Worm (Caenorhabditis elegans): ENCODE measurements around the gene osm-11.

Gene osm-11

DNA sequence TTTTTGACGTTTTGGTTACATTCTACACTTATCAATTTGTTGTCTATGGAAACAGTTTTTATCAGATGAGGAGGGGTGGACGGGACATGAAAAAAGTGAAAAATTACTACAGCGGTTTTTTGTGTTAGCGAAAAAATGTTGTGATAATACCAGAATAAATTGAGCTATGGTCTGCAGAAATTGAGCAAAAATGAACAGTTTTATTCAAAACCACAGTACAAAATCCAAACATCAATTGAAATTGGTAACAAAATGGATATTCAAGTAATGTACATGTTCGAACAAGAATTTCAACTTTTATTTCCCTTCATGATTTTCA is 3.2 kb upstream of the osm-11 start:
- TF ChIP-seq aly-1 (tag; optimal IDR thresholded peaks at IDR 0.05) = no peak
- TF ChIP-seq tra-4 (tag; optimal IDR thresholded peaks at IDR 0.05) = no peak
- TF ChIP-seq ets-7 (tag; optimal IDR thresholded peaks at IDR 0.05) = no peak
- TF ChIP-seq hnd-1 (tag; optimal IDR thresholded peaks at IDR 0.05) = no peak
- no peak for TF ChIP-seq ama-1 (optimal IDR thresholded peaks at IDR 0.05)
- no peak for TF ChIP-seq ceh-13 (GFP tag; optimal IDR thresholded peaks at IDR 0.05)
- no peak for TF ChIP-seq sea-1 (GFP tag; conservative IDR thresholded peaks at IDR 0.05)
- TF ChIP-seq B0310.2 (tag; optimal IDR thresholded peaks at IDR 0.05) = no peak
- no peak for TF ChIP-seq pes-1 (GFP tag; IDR thresholded peaks at IDR 0.05)

DNA sequence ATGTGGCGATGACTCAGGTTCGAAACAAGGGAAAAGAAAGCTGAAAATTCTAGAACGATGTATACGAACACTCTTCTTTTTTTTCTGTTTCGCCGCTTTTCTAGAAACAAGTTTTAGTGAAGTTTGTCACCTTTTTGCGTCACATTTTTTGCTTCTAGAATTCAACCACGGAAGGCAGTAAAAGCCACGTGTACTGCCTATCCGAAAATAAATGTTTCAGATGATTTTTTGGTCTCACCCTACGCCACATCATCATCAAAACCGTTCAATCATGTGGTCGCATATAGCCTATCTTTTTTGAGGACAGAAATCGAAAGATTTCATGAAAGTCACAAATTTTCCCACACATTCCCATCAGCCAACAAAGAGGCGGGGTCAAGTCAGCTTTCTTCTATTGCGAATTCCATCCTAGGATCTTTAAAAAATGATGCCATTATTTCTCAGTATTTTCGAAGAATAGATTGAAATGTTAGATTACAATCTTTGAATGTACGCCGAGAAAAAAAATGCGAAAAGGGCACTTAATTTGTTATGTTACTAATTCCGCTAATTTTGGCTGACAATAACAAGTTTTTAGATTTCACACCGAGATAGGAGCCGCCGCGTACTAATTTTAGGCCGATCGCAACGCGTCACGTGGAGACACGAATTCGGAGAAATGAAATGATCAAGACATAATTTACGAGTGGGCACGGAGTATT is 2.7 kb upstream of the osm-11 start:
- TF ChIP-seq ets-7 (tag; optimal IDR thresholded peaks at IDR 0.05) (no peak), sea-1 (GFP tag; conservative IDR thresholded peaks at IDR 0.05) (no peak), ceh-13 (GFP tag; optimal IDR thresholded peaks at IDR 0.05) (no peak), hmg-4 (GFP tag; optimal IDR thresholded peaks at IDR 0.05) (no peak), aly-1 (tag; optimal IDR thresholded peaks at IDR 0.05) (no peak)

DNA sequence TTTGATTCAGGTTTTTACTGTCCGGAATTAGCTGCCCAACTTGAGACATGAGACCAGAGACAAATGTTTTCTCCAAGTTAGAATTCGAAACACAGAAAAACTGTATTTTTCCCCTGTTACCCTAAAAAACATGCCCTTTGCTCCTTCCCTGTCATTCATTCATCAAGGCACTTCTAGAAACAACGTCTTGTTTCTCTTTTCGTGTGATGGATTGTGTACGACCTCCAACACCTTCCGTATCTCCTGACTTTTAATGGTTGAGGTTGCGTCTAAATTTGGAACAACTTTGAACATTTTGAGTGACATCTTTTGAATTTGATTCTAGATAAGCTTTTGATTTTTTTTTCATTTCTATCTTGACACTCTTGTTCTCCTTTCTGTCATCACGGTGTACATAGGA is 1.2 kb upstream of the osm-11 start:
- TF ChIP-seq ets-7 (tag; optimal IDR thresholded peaks at IDR 0.05) (no peak), hmg-4 (GFP tag; optimal IDR thresholded peaks at IDR 0.05) (no peak), flt-1 (GFP tag; IDR thresholded peaks at IDR 0.05) (no peak), sea-1 (GFP tag; conservative IDR thresholded peaks at IDR 0.05) (no peak), tbx-11 (GFP tag; IDR thresholded peaks at IDR 0.05) (no peak), pes-1 (GFP tag; IDR thresholded peaks at IDR 0.05) (no peak), B0310.2 (tag; optimal IDR thresholded peaks at IDR 0.05) (no peak), hnd-1 (tag; optimal IDR thresholded peaks at IDR 0.05) (no peak), aly-1 (tag; optimal IDR thresholded peaks at IDR 0.05) (no peak), ama-1 (optimal IDR thresholded peaks at IDR 0.05) (no peak), hmbx-1 (tag; optimal IDR thresholded peaks at IDR 0.05) (no peak), F13C5.2 (tag; optimal IDR thresholded peaks at IDR 0.05) (no peak)

DNA sequence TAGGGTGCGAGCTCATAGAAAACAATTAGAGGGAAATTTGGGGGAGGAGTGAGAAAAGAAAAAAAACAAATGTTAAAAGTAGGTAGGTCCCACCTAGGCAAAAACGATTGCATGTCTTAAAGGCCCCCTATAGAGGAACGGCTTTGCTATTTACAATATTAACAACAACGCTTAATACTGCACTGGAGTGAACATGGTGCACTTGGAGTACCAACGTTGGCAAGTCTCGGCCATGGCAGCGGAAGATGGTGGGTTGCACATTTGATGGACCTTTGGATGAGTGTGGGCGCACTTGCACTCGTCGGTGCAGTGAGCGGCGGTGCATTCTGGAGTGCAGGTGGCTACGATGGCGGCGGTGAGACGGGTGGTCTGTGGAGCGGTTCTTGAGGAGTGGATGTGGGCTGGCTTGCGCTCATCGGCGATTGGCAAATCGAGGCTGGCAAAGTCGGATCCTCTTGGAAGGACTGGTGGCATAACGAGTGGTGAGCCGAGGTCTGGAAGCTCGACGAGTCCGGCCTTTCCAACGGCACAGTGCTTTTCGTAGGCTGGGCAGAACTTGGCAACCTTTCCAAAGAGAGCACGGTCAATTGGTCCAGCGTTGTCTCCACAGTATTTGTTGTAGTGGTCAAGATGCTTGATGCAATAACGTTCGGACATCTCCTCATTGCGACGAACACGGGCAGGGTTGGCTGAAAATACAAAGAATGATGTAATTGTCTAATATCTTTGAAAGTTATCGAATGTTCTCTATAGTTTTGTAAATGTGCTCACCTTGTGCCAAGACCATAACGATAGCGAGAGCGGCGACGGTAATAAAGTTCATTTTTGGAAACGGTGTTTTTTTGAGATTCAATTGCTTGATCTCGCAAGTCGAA is 560 bp downstream of the osm-11 start:
- TF ChIP-seq F13C5.2 (tag; optimal IDR thresholded peaks at IDR 0.05) (no peak), ceh-13 (GFP tag; optimal IDR thresholded peaks at IDR 0.05) (no peak), aly-1 (tag; optimal IDR thresholded peaks at IDR 0.05) (no peak), hmbx-1 (tag; optimal IDR thresholded peaks at IDR 0.05) (no peak), hnd-1 (tag; optimal IDR thresholded peaks at IDR 0.05) (no peak), scrt-1 (GFP tag; IDR thresholded peaks at IDR 0.05) (no peak), tbx-11 (GFP tag; IDR thresholded peaks at IDR 0.05) (no peak), hmg-4 (GFP tag; optimal IDR thresholded peaks at IDR 0.05) (no peak), ceh-36 (tag; optimal IDR thresholded peaks at IDR 0.05) (no peak), ama-1 (optimal IDR thresholded peaks at IDR 0.05) (no peak), tra-4 (tag; optimal IDR thresholded peaks at IDR 0.05) (no peak), sea-1 (GFP tag; conservative IDR thresholded peaks at IDR 0.05) (no peak)

DNA sequence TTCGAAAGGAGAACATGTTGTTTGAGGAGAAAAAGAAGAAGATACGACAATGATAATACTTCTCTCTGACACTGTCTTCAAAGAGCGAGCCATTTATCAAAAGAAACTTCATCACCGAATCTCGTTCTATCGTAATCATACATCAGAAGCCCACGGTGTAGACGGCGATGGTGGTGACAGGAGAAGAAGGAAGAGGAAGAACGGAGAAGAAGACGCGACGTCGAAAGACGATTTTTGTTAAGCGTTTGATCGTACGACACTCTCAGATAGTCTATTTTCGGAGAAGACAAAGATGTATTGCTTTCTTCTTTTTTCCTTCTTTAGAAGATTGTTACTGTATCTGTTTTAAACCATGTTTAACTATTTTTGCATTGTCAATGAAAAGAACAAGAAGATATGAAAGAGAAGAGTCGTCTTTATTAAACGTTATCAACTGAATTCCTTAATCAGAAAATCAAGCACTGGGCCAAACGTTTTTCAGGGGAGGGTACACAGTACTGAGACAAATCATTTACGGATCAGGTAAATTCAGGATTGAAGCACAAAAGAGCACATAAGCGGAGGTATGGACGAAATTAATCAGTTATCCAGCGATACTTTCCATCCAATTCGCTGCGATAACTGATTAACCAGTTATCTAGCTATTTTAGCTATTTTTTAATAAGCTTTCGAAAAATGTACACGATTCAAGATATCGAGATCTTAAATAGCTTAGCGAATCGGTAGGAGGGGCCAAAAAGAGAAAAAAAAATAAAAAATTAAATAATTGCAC is 1.4 kb downstream of the osm-11 start:
- no peak for TF ChIP-seq hmbx-1 (tag; optimal IDR thresholded peaks at IDR 0.05)
- no peak for TF ChIP-seq ceh-13 (GFP tag; optimal IDR thresholded peaks at IDR 0.05)
- no peak for TF ChIP-seq ets-7 (tag; optimal IDR thresholded peaks at IDR 0.05)
- TF ChIP-seq hnd-1 (tag; optimal IDR thresholded peaks at IDR 0.05) = no peak
- TF ChIP-seq scrt-1 (GFP tag; IDR thresholded peaks at IDR 0.05) = no peak
- no peak for TF ChIP-seq tbx-11 (GFP tag; IDR thresholded peaks at IDR 0.05)

DNA sequence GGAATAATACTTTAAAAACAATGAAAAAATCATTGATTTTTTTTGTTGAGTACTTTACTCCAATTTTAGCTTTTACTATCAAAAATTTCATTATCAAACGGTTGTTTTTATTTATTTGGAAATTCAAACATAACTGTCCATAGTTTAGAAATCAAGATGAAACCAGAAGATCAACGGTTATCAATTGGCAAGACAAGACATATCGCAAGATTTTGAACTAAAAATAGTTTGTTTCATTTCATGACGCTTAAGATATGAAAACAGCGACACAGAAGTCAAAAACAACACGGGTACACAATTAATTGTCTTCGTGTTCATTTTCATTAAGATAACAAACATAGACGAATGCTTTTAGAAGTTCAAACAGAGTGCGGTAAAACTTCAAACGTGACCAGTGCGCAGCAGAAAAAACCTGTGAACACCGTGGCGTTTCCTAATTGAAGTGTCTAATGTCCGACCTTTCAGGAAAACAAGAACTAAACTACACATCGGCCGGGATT is 3.8 kb downstream of the osm-11 start:
- TF ChIP-seq tra-4 (tag; optimal IDR thresholded peaks at IDR 0.05) = no peak

DNA sequence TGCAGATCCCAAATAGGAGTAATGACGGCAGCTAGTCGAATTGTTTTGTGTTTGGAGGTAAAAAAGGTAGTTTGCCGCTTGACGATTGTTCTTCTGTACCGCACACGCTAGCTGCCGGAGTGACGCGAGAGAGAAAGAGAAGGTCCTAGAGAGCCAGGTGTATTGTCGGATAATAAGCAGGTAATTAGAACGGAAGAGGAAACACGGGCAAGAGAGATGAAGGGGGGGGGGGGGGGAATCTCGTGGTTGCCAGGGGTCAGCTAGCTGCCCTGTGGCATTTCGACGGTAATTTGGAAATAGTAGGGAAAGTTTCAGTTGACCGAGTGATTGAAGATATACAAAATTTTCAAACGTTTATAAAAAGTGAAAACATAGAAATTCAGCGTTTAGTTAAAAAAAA is 7.5 kb downstream of the osm-11 start, which contains the start of gene crb-1:
TSS of gene crb-1 (minus strand) at position 147 of the 400 bp plus-strand sequence.
- TF ChIP-seq ceh-13 (GFP tag; optimal IDR thresholded peaks at IDR 0.05) (no peak), hmg-4 (GFP tag; optimal IDR thresholded peaks at IDR 0.05) (no peak), sea-1 (GFP tag; conservative IDR thresholded peaks at IDR 0.05) (no peak), pes-1 (GFP tag; IDR thresholded peaks at IDR 0.05) (no peak), tbx-11 (GFP tag; IDR thresholded peaks at IDR 0.05) (no peak), F13C5.2 (tag; optimal IDR thresholded peaks at IDR 0.05) (no peak), ets-7 (tag; optimal IDR thresholded peaks at IDR 0.05) (no peak), hnd-1 (tag; optimal IDR thresholded peaks at IDR 0.05) (no peak), aly-1 (tag; optimal IDR thresholded peaks at IDR 0.05) (no peak), scrt-1 (GFP tag; IDR thresholded peaks at IDR 0.05) (no peak), hmbx-1 (tag; optimal IDR thresholded peaks at IDR 0.05) (no peak), B0310.2 (tag; optimal IDR thresholded peaks at IDR 0.05) (no peak), tbx-37 (GFP tag; conservative IDR thresholded peaks at IDR 0.05) (no peak), ceh-36 (tag; optimal IDR thresholded peaks at IDR 0.05) (no peak), ama-1 (optimal IDR thresholded peaks at IDR 0.05) (no peak), tra-4 (tag; optimal IDR thresholded peaks at IDR 0.05) (no peak), flt-1 (GFP tag; IDR thresholded peaks at IDR 0.05) (no peak)
